Worm (Caenorhabditis elegans): ENCODE data around the gene C47G2.4.
A peak's percentile ranks its signal among the peaks of the same experiment; 100 is the strongest.

Gene C47G2.4

DNA sequence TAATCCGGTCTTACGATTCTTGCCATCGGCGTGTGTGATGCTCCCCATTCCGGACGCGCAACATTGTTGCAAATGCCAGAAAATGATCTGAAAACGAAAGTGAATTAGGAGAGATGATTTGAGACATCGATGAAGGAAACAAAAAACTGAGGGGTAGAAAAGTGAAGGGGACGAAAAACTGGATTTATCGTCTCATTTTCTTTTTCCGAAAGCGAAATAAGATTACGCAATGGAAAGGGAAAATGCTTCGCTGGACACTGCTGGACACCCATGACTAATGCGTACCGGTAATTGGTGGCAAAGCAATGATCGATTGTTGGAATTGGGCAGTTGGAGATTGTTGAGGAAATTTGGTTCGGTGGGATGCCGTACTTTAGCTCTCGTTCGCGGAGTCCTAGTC, 46.9 kb downstream of the C47G2.4 start:
- TF ChIP-seq sem-2 (GFP tag; optimal IDR thresholded peaks at IDR 0.05): no peak
- TF ChIP-seq sptf-1 (tag; optimal IDR thresholded peaks at IDR 0.05): no peak
- peak; percentile 73 for TF ChIP-seq blmp-1 (tag; optimal IDR thresholded peaks at IDR 0.05)

ce11 chrII:11242918-11243317, 50.5 kb downstream of the C47G2.4 start:
- TF ChIP-seq flh-1 (GFP tag; optimal IDR thresholded peaks at IDR 0.05) (no peak), hlh-1 (tag; optimal IDR thresholded peaks at IDR 0.05) (no peak), nhr-2 (tag; optimal IDR thresholded peaks at IDR 0.05) (no peak), cnd-1 (tag; optimal IDR thresholded peaks at IDR 0.05) (no peak), blmp-1 (tag; optimal IDR thresholded peaks at IDR 0.05) (no peak), lin-13 (tag; optimal IDR thresholded peaks at IDR 0.05) (no peak), ceh-83 (GFP tag; optimal IDR thresholded peaks at IDR 0.05) (no peak), snpc-4 (tag; optimal IDR thresholded peaks at IDR 0.05) (no peak), mab-5 (tag; optimal IDR thresholded peaks at IDR 0.05) (no peak), sptf-1 (tag; optimal IDR thresholded peaks at IDR 0.05) (no peak), bed-3 (GFP tag; optimal IDR thresholded peaks at IDR 0.05) (no peak), pha-4 (tag; optimal IDR thresholded peaks at IDR 0.05) (no peak), unc-39 (tag; optimal IDR thresholded peaks at IDR 0.05) (no peak), mep-1 (tag; optimal IDR thresholded peaks at IDR 0.05) (no peak), nhr-76 (tag; optimal IDR thresholded peaks at IDR 0.05) (no peak), zip-8 (tag; optimal IDR thresholded peaks at IDR 0.05) (no peak), ceh-39 (tag; optimal IDR thresholded peaks at IDR 0.05) (no peak), M03D4.4 (tag; optimal IDR thresholded peaks at IDR 0.05) (no peak), tbx-8 (GFP tag; optimal IDR thresholded peaks at IDR 0.05) (no peak), nhr-28 (tag; optimal IDR thresholded peaks at IDR 0.05) (no peak)

DNA sequence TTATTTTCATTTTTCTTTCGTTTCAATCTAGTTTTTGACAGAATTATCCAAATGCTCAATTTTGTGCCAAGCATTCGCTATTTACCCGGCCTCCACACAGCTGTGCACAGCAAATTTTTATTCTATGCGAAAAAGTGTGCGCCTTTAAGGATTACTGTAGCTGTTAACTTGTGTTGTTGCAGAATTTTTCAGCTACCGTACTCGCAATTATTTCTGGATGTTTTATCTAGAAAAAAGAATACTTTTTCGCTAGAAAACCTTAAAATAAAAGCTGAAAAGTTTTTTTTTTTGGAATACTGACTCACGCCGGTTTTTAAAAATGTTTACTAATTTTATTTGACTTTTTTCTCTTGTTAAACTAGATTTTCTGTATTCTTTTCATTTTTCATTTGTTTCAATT, 51.9 kb downstream of the C47G2.4 start:
- TF ChIP-seq drap-1 (GFP tag; optimal IDR thresholded peaks at IDR 0.05) (no peak), nhr-76 (tag; optimal IDR thresholded peaks at IDR 0.05) (no peak), tbx-8 (GFP tag; optimal IDR thresholded peaks at IDR 0.05) (no peak), cnd-1 (tag; optimal IDR thresholded peaks at IDR 0.05) (no peak), nhr-28 (tag; optimal IDR thresholded peaks at IDR 0.05) (no peak), blmp-1 (tag; optimal IDR thresholded peaks at IDR 0.05) (no peak), ceh-43 (GFP tag; optimal IDR thresholded peaks at IDR 0.05) (no peak), ztf-11 (tag; optimal IDR thresholded peaks at IDR 0.05) (no peak), elt-3 (tag; optimal IDR thresholded peaks at IDR 0.05) (no peak), ces-1 (GFP tag; optimal IDR thresholded peaks at IDR 0.05) (no peak), bed-3 (GFP tag; optimal IDR thresholded peaks at IDR 0.05) (no peak), ceh-39 (tag; optimal IDR thresholded peaks at IDR 0.05) (no peak), lin-32 (GFP tag; optimal IDR thresholded peaks at IDR 0.05) (no peak), ceh-83 (GFP tag; optimal IDR thresholded peaks at IDR 0.05) (no peak), zip-8 (tag; optimal IDR thresholded peaks at IDR 0.05) (no peak), mep-1 (tag; optimal IDR thresholded peaks at IDR 0.05) (no peak), unc-120 (tag; optimal IDR thresholded peaks at IDR 0.05; ENCODE audit: poor library complexity, severe bottlenecking) (no peak)

- TF ChIP-seq unc-62 (GFP tag; optimal IDR thresholded peaks at IDR 0.05): no peak
- no peak for TF ChIP-seq tbx-8 (GFP tag; optimal IDR thresholded peaks at IDR 0.05)
- no peak for TF ChIP-seq ceh-83 (GFP tag; optimal IDR thresholded peaks at IDR 0.05)
Observed at ce11 chrII:11240963-11241362, 52.4 kb downstream of the C47G2.4 start.

Measured in whole organism, mixed stage, embryonic.